Worm (Caenorhabditis elegans) whole organism, late embryonic: Measurements from ENCODE around the gene Y49E10.29.

Experiments used
- K02D7.2 ChIP-seq: sonication (generic microtip); optimal IDR thresholded peaks from 2 replicates; lab custom pipeline; 2017; ENCODE audit warnings: mild to moderate bottlenecking, missing genetic modification characterization, missing compliant biosample characterization
- K09A11.1 ChIP-seq: sonication (generic microtip); optimal IDR thresholded peaks from 2 replicates; lab custom pipeline; 2017; ENCODE audit warnings: antibody characterized with exemption, mild to moderate bottlenecking, missing genetic modification characterization, missing compliant biosample characterization; ENCODE audit not compliant: insufficient read depth
- Y22D7AL.16 ChIP-seq: sonication (generic microtip); optimal IDR thresholded peaks from 2 replicates; lab custom pipeline; 2016; ENCODE audit warnings: missing genetic modification characterization, missing compliant biosample characterization
- ahr-1 ChIP-seq: sonication (generic microtip); optimal IDR thresholded peaks from 2 replicates; lab custom pipeline; 2016; ENCODE audit warnings: missing genetic modification characterization, missing compliant biosample characterization
- ama-1 ChIP-seq: fragments of 150-350 bp; optimal IDR thresholded peaks from 2 replicates; lab custom pipeline; 2014
- ceh-14 ChIP-seq: sonication (generic microtip); optimal IDR thresholded peaks from 2 replicates; lab custom pipeline; 2016; ENCODE audit warnings: missing genotype, missing genetic modification characterization, missing compliant biosample characterization
- ceh-22 ChIP-seq: sonication (generic microtip); optimal IDR thresholded peaks from 2 replicates; lab custom pipeline; 2017; ENCODE audit warnings: missing biosample characterization, missing genetic modification characterization
- ceh-24 ChIP-seq: sonication (generic microtip); optimal IDR thresholded peaks from 2 replicates; lab custom pipeline; 2016; ENCODE audit warnings: mild to moderate bottlenecking, missing genetic modification characterization, missing compliant biosample characterization
- ceh-34 ChIP-seq: sonication (generic microtip); optimal IDR thresholded peaks from 2 replicates; lab custom pipeline; 2016; ENCODE audit warnings: mild to moderate bottlenecking, missing genetic modification characterization, missing compliant biosample characterization
- ceh-48 ChIP-seq: sonication (generic microtip); optimal IDR thresholded peaks from 2 replicates; lab custom pipeline; 2016; ENCODE audit warnings: missing genetic modification characterization, inconsistent platforms, missing compliant biosample characterization
- ceh-9 ChIP-seq: sonication (generic microtip); optimal IDR thresholded peaks from 2 replicates; lab custom pipeline; 2016; ENCODE audit warnings: mild to moderate bottlenecking, missing genetic modification characterization, inconsistent platforms, missing compliant biosample characterization
- dmd-4 ChIP-seq: sonication (generic microtip); optimal IDR thresholded peaks from 2 replicates; lab custom pipeline; 2016; ENCODE audit warnings: borderline replicate concordance, missing genetic modification characterization, missing compliant biosample characterization
- dve-1 ChIP-seq: sonication (generic microtip); optimal IDR thresholded peaks from 2 replicates; lab custom pipeline; 2017; ENCODE audit warnings: antibody characterized with exemption, mild to moderate bottlenecking, missing genetic modification characterization, missing compliant biosample characterization
- elt-2 ChIP-seq: sonication (generic microtip); optimal IDR thresholded peaks from 2 replicates; lab custom pipeline; 2016; ENCODE audit warnings: missing genetic modification reagents, missing genetic modification characterization, missing compliant biosample characterization
- elt-4 ChIP-seq: sonication (generic microtip); optimal IDR thresholded peaks from 2 replicates; lab custom pipeline; 2016; ENCODE audit warnings: missing genetic modification characterization, missing compliant biosample characterization
- ets-4 ChIP-seq: sonication (generic microtip); optimal IDR thresholded peaks from 2 replicates; lab custom pipeline; 2016; ENCODE audit warnings: missing genetic modification characterization, missing compliant biosample characterization
- fax-1 ChIP-seq: sonication (generic microtip); optimal IDR thresholded peaks from 2 replicates; lab custom pipeline; 2016; ENCODE audit warnings: missing genotype, missing genetic modification characterization, missing compliant biosample characterization
- fkh-10 ChIP-seq: fragments of 150-350 bp; optimal IDR thresholded peaks from 2 replicates; lab custom pipeline; 2014; ENCODE audit warnings: missing biosample characterization, missing genetic modification reagents, missing genetic modification characterization
- lin-11 ChIP-seq: fragments of 200-800 bp; sonication (Bioruptor generic); optimal IDR thresholded peaks from 2 replicates; lab custom pipeline; 2018; ENCODE audit warnings: mild to moderate bottlenecking, missing genetic modification characterization, missing compliant biosample characterization
- mec-3 ChIP-seq: sonication (generic microtip); optimal IDR thresholded peaks from 2 replicates; lab custom pipeline; 2016; ENCODE audit warnings: borderline replicate concordance, missing genetic modification characterization, missing compliant biosample characterization
- nfya-1 ChIP-seq: sonication (generic microtip); optimal IDR thresholded peaks from 2 replicates; lab custom pipeline; 2017; ENCODE audit warnings: missing genetic modification characterization, mild to moderate bottlenecking, missing compliant biosample characterization, antibody characterized with exemption, moderate library complexity
- npax-4 ChIP-seq: sonication (generic microtip); optimal IDR thresholded peaks from 2 replicates; lab custom pipeline; 2016; ENCODE audit warnings: missing genetic modification characterization, missing compliant biosample characterization
- odd-2 ChIP-seq: sonication (generic microtip); optimal IDR thresholded peaks from 2 replicates; lab custom pipeline; 2017; ENCODE audit warnings: antibody characterized with exemption, mild to moderate bottlenecking, missing genetic modification characterization, missing compliant biosample characterization
- pha-2 ChIP-seq: sonication (generic microtip); optimal IDR thresholded peaks from 2 replicates; lab custom pipeline; 2017; ENCODE audit warnings: mild to moderate bottlenecking, missing genetic modification characterization, missing compliant biosample characterization
- ref-2 ChIP-seq: sonication (generic microtip); optimal IDR thresholded peaks from 2 replicates; lab custom pipeline; 2016; ENCODE audit warnings: missing genetic modification characterization, missing compliant biosample characterization
- rnt-1 ChIP-seq: sonication (generic microtip); optimal IDR thresholded peaks from 2 replicates; lab custom pipeline; 2016; ENCODE audit warnings: missing genetic modification characterization, missing compliant biosample characterization
- sox-4 ChIP-seq: sonication (generic microtip); optimal IDR thresholded peaks from 2 replicates; lab custom pipeline; 2017; ENCODE audit warnings: mild to moderate bottlenecking, missing genetic modification characterization, inconsistent platforms, missing compliant biosample characterization
- tbx-2 ChIP-seq: sonication (generic microtip); optimal IDR thresholded peaks from 2 replicates; lab custom pipeline; 2016; ENCODE audit warnings: missing genetic modification characterization, missing compliant biosample characterization
- ttx-3 ChIP-seq: sonication (generic microtip); optimal IDR thresholded peaks from 2 replicates; lab custom pipeline; 2016; ENCODE audit warnings: missing genetic modification reagents, missing genetic modification characterization, missing compliant biosample characterization
- unc-3 ChIP-seq, 2 experiments: fragments of 200-800 bp in 1 of 2; sonication (Bioruptor generic) in 1 of 2; sonication (generic microtip) in 1 of 2; conservative IDR thresholded peaks in 1 of 2; optimal IDR thresholded peaks in 1 of 2; 2 replicates each; pipeline versions ENCODE4 v1.3.6 to Lab custom; 2016 to 2022; ENCODE audit warnings: missing compliant biosample characterization in 2 of 2, missing genetic modification characterization in 2 of 2, missing genetic modification reagents in 1 of 2
- unc-55 ChIP-seq: sonication (generic microtip); optimal IDR thresholded peaks from 2 replicates; lab custom pipeline; 2017; ENCODE audit warnings: missing biosample characterization, missing genetic modification reagents, missing genetic modification characterization
- zip-5 ChIP-seq: sonication (generic microtip); optimal IDR thresholded peaks from 2 replicates; lab custom pipeline; 2016; ENCODE audit warnings: missing genetic modification characterization, missing compliant biosample characterization

Gene Y49E10.29

ce11 chrIII:12425846-12426405, 43.0 kb upstream of the Y49E10.29 start:
- TF ChIP-seq unc-55 (GFP tag; lab: Kevin White, UChicago) (no peak), ceh-48 (no peak), mec-3 (tag; lab: Kevin White, UChicago) (no peak), nfya-1 (no peak), odd-2 (tag; lab: Kevin White, UChicago) (no peak), ceh-14 (tag; lab: Kevin White, UChicago) (no peak)

- no peak for TF ChIP-seq mec-3 (tag; lab: Kevin White, UChicago)
- TF ChIP-seq ttx-3 (tag; lab: Kevin White, UChicago), result no peak
- TF ChIP-seq unc-55 (GFP tag; lab: Kevin White, UChicago), result no peak
- TF ChIP-seq K09A11.1 (tag; lab: Kevin White, UChicago), result no peak
- no peak for TF ChIP-seq ceh-22 (tag; lab: Kevin White, UChicago)
- TF ChIP-seq elt-2 (tag; lab: Kevin White, UChicago), result no peak
- no peak for TF ChIP-seq ama-1 (lab: Kevin White, UChicago)
- no peak for TF ChIP-seq tbx-2
- no peak for TF ChIP-seq ceh-48
- no peak for TF ChIP-seq fkh-10
- no peak for TF ChIP-seq fax-1
- no peak for TF ChIP-seq elt-4 (tag; lab: Kevin White, UChicago)
- no peak for TF ChIP-seq ahr-1 (tag; lab: Kevin White, UChicago)
- no peak for TF ChIP-seq ceh-34 (tag; lab: Kevin White, UChicago)
- TF ChIP-seq nfya-1, result no peak
- no peak for TF ChIP-seq lin-11 (tag; lab: Kevin White, UChicago)
- no peak for TF ChIP-seq pha-2 (tag; lab: Kevin White, UChicago)
- TF ChIP-seq rnt-1, result no peak
- TF ChIP-seq ceh-24 (tag; lab: Kevin White, UChicago), result no peak
These were observed 42.4 kb upstream of the Y49E10.29 start, which contains the start of gene pie-1 for ce11 chrIII:12426558-12426957. pie-1 (plus strand) TSS chrIII:12426893.

- no peak for TF ChIP-seq unc-3 (GFP tag; conservative IDR thresholded peaks at IDR 0.05; lab: Robert Waterston, UW)
- no peak for TF ChIP-seq unc-3 (tag; optimal IDR thresholded peaks at IDR 0.05; lab: Kevin White, UChicago)
- no peak for TF ChIP-seq Y22D7AL.16
- no peak for TF ChIP-seq dmd-4 (tag; lab: Kevin White, UChicago)
- TF ChIP-seq dve-1 (tag; lab: Kevin White, UChicago), result no peak
- TF ChIP-seq lin-11 (tag; lab: Kevin White, UChicago), result no peak
- TF ChIP-seq zip-5 (tag; lab: Kevin White, UChicago), result no peak
- TF ChIP-seq sox-4 (tag; lab: Kevin White, UChicago), result no peak
- TF ChIP-seq ahr-1 (tag; lab: Kevin White, UChicago), result no peak
- no peak for TF ChIP-seq elt-2 (tag; lab: Kevin White, UChicago)
- no peak for TF ChIP-seq mec-3 (tag; lab: Kevin White, UChicago)
- TF ChIP-seq npax-4 (tag; lab: Kevin White, UChicago), result no peak
- no peak for TF ChIP-seq ceh-48
- no peak for TF ChIP-seq ceh-22 (tag; lab: Kevin White, UChicago)
- TF ChIP-seq K02D7.2 (tag; lab: Kevin White, UChicago), result no peak
- TF ChIP-seq elt-4 (tag; lab: Kevin White, UChicago), result no peak
- TF ChIP-seq K09A11.1 (tag; lab: Kevin White, UChicago), result no peak
- no peak for TF ChIP-seq ets-4 (tag; lab: Kevin White, UChicago)
- TF ChIP-seq, all 69 proteins: peak for 0
These were observed 41.3 kb upstream of the Y49E10.29 start for ce11 chrIII:12427527-12428263.

DNA sequence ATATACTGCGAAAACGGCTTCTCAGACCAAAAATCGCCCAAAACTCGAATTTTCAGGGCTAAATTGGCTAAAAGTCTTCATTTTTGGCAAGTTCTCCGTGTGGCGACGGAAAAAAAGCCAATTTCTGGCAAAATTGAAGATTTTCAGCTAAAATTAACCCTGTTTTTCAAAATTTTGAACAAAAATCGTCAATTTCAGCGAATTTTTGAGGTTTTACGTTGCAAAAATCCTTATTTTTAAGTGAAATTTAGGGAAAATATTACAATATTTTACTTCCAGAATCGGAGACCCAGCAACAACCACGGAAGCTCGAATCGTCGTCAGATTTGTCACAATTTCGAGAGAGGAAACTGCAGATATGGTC, 40.7 kb upstream of the Y49E10.29 start:
- no peak for TF ChIP-seq ref-2
- TF ChIP-seq ceh-9 (tag; lab: Kevin White, UChicago), result no peak
- no peak for TF ChIP-seq ceh-48
